Worm (Caenorhabditis elegans) whole organism, late embryonic: ENCODE results near the gene srj-52.
A peak's percentile ranks its signal among the peaks of the same experiment; 100 is the strongest.
"Not testable (repeated sequence)": the region's sequence is repeated elsewhere in the genome, so short reads cannot be mapped to it uniquely, and the experiment has no call there.

Source experiments
- C08G9.2 ChIP-seq: sonication (generic microtip); optimal IDR thresholded peaks from 2 replicates; lab custom pipeline; 2016; ENCODE audit warnings: mild to moderate bottlenecking, missing genetic modification characterization, moderate library complexity, missing compliant biosample characterization
- Y22D7AL.16 ChIP-seq: sonication (generic microtip); optimal IDR thresholded peaks from 2 replicates; lab custom pipeline; 2016; ENCODE audit warnings: missing genetic modification characterization, missing compliant biosample characterization
- ama-1 ChIP-seq: fragments of 150-350 bp; optimal IDR thresholded peaks from 2 replicates; lab custom pipeline; 2014
- ceh-19 ChIP-seq: fragments of 200-800 bp; sonication (Bioruptor generic); optimal IDR thresholded peaks from 2 replicates; lab custom pipeline; 2018; ENCODE audit warnings: mild to moderate bottlenecking, missing genetic modification characterization, missing compliant biosample characterization
- ceh-30 ChIP-seq: fragments of 150-350 bp; optimal IDR thresholded peaks from 2 replicates; lab custom pipeline; 2014; ENCODE audit warnings: missing biosample characterization, missing genetic modification characterization
- ceh-34 ChIP-seq: sonication (generic microtip); optimal IDR thresholded peaks from 2 replicates; lab custom pipeline; 2016; ENCODE audit warnings: mild to moderate bottlenecking, missing genetic modification characterization, missing compliant biosample characterization
- ceh-45 ChIP-seq: fragments of 200-800 bp; sonication (Bioruptor generic); IDR thresholded peaks from 2 replicates; pipeline ENCODE4 v1.3.6; 2022; ENCODE audit warnings: missing genetic modification reagents, missing genetic modification characterization, missing compliant biosample characterization
- ceh-9 ChIP-seq: sonication (generic microtip); optimal IDR thresholded peaks from 2 replicates; lab custom pipeline; 2016; ENCODE audit warnings: mild to moderate bottlenecking, missing genetic modification characterization, inconsistent platforms, missing compliant biosample characterization
- dmd-4 ChIP-seq: sonication (generic microtip); optimal IDR thresholded peaks from 2 replicates; lab custom pipeline; 2016; ENCODE audit warnings: borderline replicate concordance, missing genetic modification characterization, missing compliant biosample characterization
- dve-1 ChIP-seq: sonication (generic microtip); optimal IDR thresholded peaks from 2 replicates; lab custom pipeline; 2017; ENCODE audit warnings: antibody characterized with exemption, mild to moderate bottlenecking, missing genetic modification characterization, missing compliant biosample characterization
- elt-4 ChIP-seq: sonication (generic microtip); optimal IDR thresholded peaks from 2 replicates; lab custom pipeline; 2016; ENCODE audit warnings: missing genetic modification characterization, missing compliant biosample characterization
- ets-4 ChIP-seq: sonication (generic microtip); optimal IDR thresholded peaks from 2 replicates; lab custom pipeline; 2016; ENCODE audit warnings: missing genetic modification characterization, missing compliant biosample characterization
- fax-1 ChIP-seq: sonication (generic microtip); optimal IDR thresholded peaks from 2 replicates; lab custom pipeline; 2016; ENCODE audit warnings: missing genotype, missing genetic modification characterization, missing compliant biosample characterization
- fkh-6 ChIP-seq: sonication (generic microtip); optimal IDR thresholded peaks from 2 replicates; lab custom pipeline; 2016; ENCODE audit warnings: missing genetic modification characterization, missing compliant biosample characterization
- hlh-30 ChIP-seq: sonication (generic microtip); optimal IDR thresholded peaks from 2 replicates; lab custom pipeline; 2017; ENCODE audit warnings: antibody characterized with exemption, missing genetic modification characterization, missing compliant biosample characterization; ENCODE audit not compliant: insufficient read depth
- hlh-6 ChIP-seq: sonication (generic microtip); optimal IDR thresholded peaks from 2 replicates; lab custom pipeline; 2016; ENCODE audit warnings: missing genotype, missing genetic modification characterization, missing compliant biosample characterization
- hlh-8 ChIP-seq: sonication (generic microtip); optimal IDR thresholded peaks from 2 replicates; lab custom pipeline; 2016; ENCODE audit warnings: missing genotype, missing genetic modification characterization, missing compliant biosample characterization
- lim-6 ChIP-seq: sonication (generic microtip); optimal IDR thresholded peaks from 2 replicates; lab custom pipeline; 2016; ENCODE audit warnings: missing genetic modification characterization, missing compliant biosample characterization
- lin-11 ChIP-seq: fragments of 200-800 bp; sonication (Bioruptor generic); optimal IDR thresholded peaks from 2 replicates; lab custom pipeline; 2018; ENCODE audit warnings: mild to moderate bottlenecking, missing genetic modification characterization, missing compliant biosample characterization
- madf-2 ChIP-seq: sonication (generic microtip); optimal IDR thresholded peaks from 2 replicates; lab custom pipeline; 2017; ENCODE audit warnings: missing genetic modification characterization, missing compliant biosample characterization
- mec-3 ChIP-seq: sonication (generic microtip); optimal IDR thresholded peaks from 2 replicates; lab custom pipeline; 2016; ENCODE audit warnings: borderline replicate concordance, missing genetic modification characterization, missing compliant biosample characterization
- nfya-1 ChIP-seq: sonication (generic microtip); optimal IDR thresholded peaks from 2 replicates; lab custom pipeline; 2017; ENCODE audit warnings: missing genetic modification characterization, mild to moderate bottlenecking, missing compliant biosample characterization, antibody characterized with exemption, moderate library complexity
- nhr-11 ChIP-seq: fragments of 150-350 bp; optimal IDR thresholded peaks from 2 replicates; lab custom pipeline; 2014; ENCODE audit warnings: missing biosample characterization, missing genetic modification characterization
- nhr-232 ChIP-seq: sonication (generic microtip); optimal IDR thresholded peaks from 2 replicates; lab custom pipeline; 2016; ENCODE audit warnings: missing genetic modification characterization, missing compliant biosample characterization
- pag-3 ChIP-seq: sonication (generic microtip); optimal IDR thresholded peaks from 2 replicates; lab custom pipeline; 2016; ENCODE audit warnings: missing compliant biosample characterization, missing genetic modification characterization, borderline replicate concordance
- pax-1 ChIP-seq: fragments of 150-350 bp; optimal IDR thresholded peaks from 2 replicates; lab custom pipeline; 2014; ENCODE audit warnings: missing biosample characterization, missing genetic modification characterization
- pha-2 ChIP-seq: sonication (generic microtip); optimal IDR thresholded peaks from 2 replicates; lab custom pipeline; 2017; ENCODE audit warnings: mild to moderate bottlenecking, missing genetic modification characterization, missing compliant biosample characterization
- pqm-1 ChIP-seq: sonication (generic microtip); optimal IDR thresholded peaks from 2 replicates; lab custom pipeline; 2016; ENCODE audit warnings: missing genetic modification characterization, missing compliant biosample characterization
- pros-1 ChIP-seq: fragments of 150-350 bp; optimal IDR thresholded peaks from 2 replicates; lab custom pipeline; 2014; ENCODE audit warnings: missing biosample characterization, missing genetic modification reagents, missing genetic modification characterization
- rnt-1 ChIP-seq: sonication (generic microtip); optimal IDR thresholded peaks from 2 replicates; lab custom pipeline; 2016; ENCODE audit warnings: missing genetic modification characterization, missing compliant biosample characterization
- sdc-2 ChIP-seq: sonication (generic microtip); optimal IDR thresholded peaks from 2 replicates; lab custom pipeline; 2016; ENCODE audit warnings: missing genotype, missing genetic modification characterization, missing compliant biosample characterization
- syd-9 ChIP-seq: sonication (generic microtip); optimal IDR thresholded peaks from 2 replicates; lab custom pipeline; 2016; ENCODE audit warnings: mild to moderate bottlenecking, missing genetic modification characterization, moderate library complexity, missing compliant biosample characterization
- tbx-7 ChIP-seq: sonication (generic microtip); optimal IDR thresholded peaks from 2 replicates; lab custom pipeline; 2016; ENCODE audit warnings: missing genotype, missing genetic modification characterization, missing compliant biosample characterization
- ttx-3 ChIP-seq: sonication (generic microtip); optimal IDR thresholded peaks from 2 replicates; lab custom pipeline; 2016; ENCODE audit warnings: missing genetic modification reagents, missing genetic modification characterization, missing compliant biosample characterization
- unc-3 ChIP-seq, 2 experiments: fragments of 200-800 bp in 1 of 2; sonication (Bioruptor generic) in 1 of 2; sonication (generic microtip) in 1 of 2; conservative IDR thresholded peaks in 1 of 2; optimal IDR thresholded peaks in 1 of 2; 2 replicates each; pipeline versions ENCODE4 v1.3.6 to Lab custom; 2016 to 2022; ENCODE audit warnings: missing compliant biosample characterization in 2 of 2, missing genetic modification characterization in 2 of 2, missing genetic modification reagents in 1 of 2
- unc-55 ChIP-seq: sonication (generic microtip); optimal IDR thresholded peaks from 2 replicates; lab custom pipeline; 2017; ENCODE audit warnings: missing biosample characterization, missing genetic modification reagents, missing genetic modification characterization
- ztf-16 ChIP-seq: sonication (generic microtip); optimal IDR thresholded peaks from 2 replicates; lab custom pipeline; 2017; ENCODE audit warnings: missing genetic modification characterization, missing compliant biosample characterization

The srj-52 gene

ce11 chrV:664337-664847, 31.4 kb downstream of the srj-52 start, which contains the start of the genes F31F4.11 and srh-266:
Gene F31F4.11 (minus strand): TSS chrV:664437.
Gene srh-266 (plus strand): TSS chrV:664797.
- TF ChIP-seq ets-4 (tag; lab: Kevin White, UChicago) = no peak
- no peak for TF ChIP-seq dve-1 (tag; lab: Kevin White, UChicago)
- no peak for TF ChIP-seq ztf-16 (tag; lab: Kevin White, UChicago)
- TF ChIP-seq unc-55 = no peak
- TF ChIP-seq ceh-19 (GFP tag; lab: Kevin White, UChicago) = no peak
- TF ChIP-seq lin-11 (tag; lab: Kevin White, UChicago) = no peak
- no peak for TF ChIP-seq pros-1
- no peak for TF ChIP-seq ceh-45
- TF ChIP-seq nhr-11 (tag; lab: Kevin White, UChicago) = no peak
- TF ChIP-seq fkh-6 (tag; lab: Kevin White, UChicago) = no peak
- no peak for TF ChIP-seq hlh-6 (tag; lab: Kevin White, UChicago)
- TF ChIP-seq tbx-7 (tag; lab: Kevin White, UChicago) = no peak
- no peak for TF ChIP-seq ceh-30 (tag; lab: Kevin White, UChicago)
- no peak for TF ChIP-seq madf-2
- TF ChIP-seq rnt-1 (tag; lab: Kevin White, UChicago) = no peak
- TF ChIP-seq mec-3 (tag; lab: Kevin White, UChicago) = no peak
- no peak for TF ChIP-seq nhr-232 (tag; lab: Kevin White, UChicago)
- TF ChIP-seq fax-1 (tag; lab: Kevin White, UChicago) = no peak
- TF ChIP-seq pag-3 (tag; lab: Kevin White, UChicago) = no peak

ce11 chrV:660210-660609, 35.6 kb downstream of the srj-52 start, which contains the start of gene F31F4.17:
Gene F31F4.17 (minus strand): TSS chrV:660310.
- no peak for TF ChIP-seq syd-9 (tag; lab: Kevin White, UChicago)
- TF ChIP-seq dmd-4 (tag; lab: Kevin White, UChicago) = no peak
- TF ChIP-seq hlh-30 = no peak
- TF ChIP-seq ets-4 (tag; lab: Kevin White, UChicago) = no peak
- TF ChIP-seq ceh-34 (tag; lab: Kevin White, UChicago) = no peak
- no peak for TF ChIP-seq pax-1
- TF ChIP-seq ama-1 (lab: Kevin White, UChicago) = no peak
- TF ChIP-seq lin-11 (tag; lab: Kevin White, UChicago) = no peak
- no peak for TF ChIP-seq ttx-3 (tag; lab: Kevin White, UChicago)
- no peak for TF ChIP-seq C08G9.2 (tag; lab: Kevin White, UChicago)
- TF ChIP-seq pqm-1 = no peak
- no peak for TF ChIP-seq dve-1 (tag; lab: Kevin White, UChicago)
- TF ChIP-seq ceh-30 (tag; lab: Kevin White, UChicago) = no peak
- no peak for TF ChIP-seq mec-3 (tag; lab: Kevin White, UChicago)
- TF ChIP-seq Y22D7AL.16 (tag; lab: Kevin White, UChicago) = no peak
- no peak for TF ChIP-seq elt-4 (tag; lab: Kevin White, UChicago)
- no peak for TF ChIP-seq ceh-9 (tag; lab: Kevin White, UChicago)
- TF ChIP-seq fkh-6 (tag; lab: Kevin White, UChicago) = no peak
- no peak for TF ChIP-seq pha-2
- TF ChIP-seq hlh-8 (tag; lab: Kevin White, UChicago) = no peak

DNA sequence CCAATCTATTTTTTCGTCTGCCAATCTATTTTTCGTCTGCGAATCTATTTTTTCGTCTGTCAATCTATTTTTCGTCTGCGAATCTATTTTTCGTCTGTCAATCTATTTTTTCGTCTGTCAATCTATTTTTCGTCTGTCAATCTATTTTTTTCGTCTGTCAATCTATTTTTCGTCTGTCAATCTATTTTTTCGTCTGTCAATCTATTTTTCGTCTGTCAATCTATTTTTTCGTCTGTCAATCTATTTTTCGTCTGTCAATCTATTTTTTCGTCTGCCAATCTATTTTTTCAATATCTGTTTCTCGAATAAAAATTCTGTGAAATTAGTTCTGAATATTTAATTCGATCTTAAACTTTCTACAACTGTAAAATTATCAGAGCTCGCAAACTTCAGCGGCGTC, 37.7 kb downstream of the srj-52 start:
- 0 out of 2 replicates have a peak, but pooled peaks have one; percentile 49 for TF ChIP-seq unc-3 (GFP tag; conservative IDR thresholded peaks at IDR 0.05; lab: Robert Waterston, UW)
- TF ChIP-seq unc-3 (tag; optimal IDR thresholded peaks at IDR 0.05; lab: Kevin White, UChicago) = not testable (repeated sequence)

ce11 chrV:657678-658077, 38.1 kb downstream of the srj-52 start, which contains the start of gene srh-246:
Gene srh-246 (minus strand): TSS chrV:657778.
- TF ChIP-seq lin-11 (tag; lab: Kevin White, UChicago) (no peak), nfya-1 (tag; lab: Kevin White, UChicago) (no peak), lim-6 (no peak), ama-1 (lab: Kevin White, UChicago) (no peak), sdc-2 (tag; lab: Kevin White, UChicago) (no peak), hlh-30 (no peak)
